Worm (Caenorhabditis elegans) whole organism, early embryonic: Measurements from ENCODE around the gene nhr-100.
"Not testable (repeated sequence)": the region's sequence is repeated elsewhere in the genome, so short reads cannot be mapped to it uniquely, and the experiment has no call there.

ENCODE experiments used
- B0310.2 ChIP-seq: sonication (generic microtip); optimal IDR thresholded peaks from 2 replicates; lab custom pipeline; 2016; ENCODE audit warnings: mild to moderate bottlenecking, missing genetic modification characterization, missing compliant biosample characterization
- F13C5.2 ChIP-seq: sonication (generic microtip); optimal IDR thresholded peaks from 2 replicates; lab custom pipeline; 2017; ENCODE audit warnings: mild to moderate bottlenecking, missing genetic modification characterization, inconsistent platforms, missing compliant biosample characterization
- ama-1 ChIP-seq: fragments of 150-350 bp; optimal IDR thresholded peaks from 2 replicates; lab custom pipeline; 2014
- ceh-13 ChIP-seq: fragments of 200-800 bp; sonication (Bioruptor generic); optimal IDR thresholded peaks from 2 replicates; lab custom pipeline; 2018; ENCODE audit warnings: mild to moderate bottlenecking, missing genetic modification characterization, missing compliant biosample characterization
- flt-1 ChIP-seq: fragments of 200-800 bp; sonication (Bioruptor generic); IDR thresholded peaks from 2 replicates; pipeline ENCODE4 v1.3.6; 2022; ENCODE audit warnings: missing genetic modification characterization, missing compliant biosample characterization
- hmg-4 ChIP-seq: fragments of 200-800 bp; sonication (Bioruptor generic); optimal IDR thresholded peaks from 2 replicates; lab custom pipeline; 2018; ENCODE audit warnings: mild to moderate bottlenecking, missing genetic modification characterization, missing compliant biosample characterization
- hnd-1 ChIP-seq: sonication (generic microtip); optimal IDR thresholded peaks from 2 replicates; lab custom pipeline; 2016; ENCODE audit warnings: missing genetic modification characterization, missing compliant biosample characterization
- pes-1 ChIP-seq: fragments of 200-800 bp; sonication (Bioruptor generic); IDR thresholded peaks from 2 replicates; pipeline ENCODE4 v1.3.6; 2022; ENCODE audit warnings: missing genetic modification reagents, missing genetic modification characterization, missing compliant biosample characterization
- sea-1 ChIP-seq: fragments of 200-800 bp; sonication (Bioruptor generic); conservative IDR thresholded peaks from 2 replicates; pipeline ENCODE4 v1.3.6; 2022; ENCODE audit warnings: missing genetic modification characterization, missing compliant biosample characterization
- tbx-37 ChIP-seq: fragments of 200-800 bp; sonication (Bioruptor generic); conservative IDR thresholded peaks from 2 replicates; pipeline ENCODE4 v1.3.6; 2022; ENCODE audit warnings: missing genetic modification reagents, missing genetic modification characterization, missing compliant biosample characterization

- not testable (repeated sequence) for TF ChIP-seq hnd-1 (tag; lab: Kevin White, UChicago); ceh-13; ama-1; F13C5.2 (tag; lab: Kevin White, UChicago); hmg-4 (GFP tag; lab: Kevin White, UChicago); B0310.2 (tag; lab: Kevin White, UChicago); flt-1; sea-1; tbx-37; pes-1 (GFP tag; lab: Robert Waterston, UW)
These were observed 41.3 kb downstream of the nhr-100 start, which contains the start of gene msp-78 for ce11 chrIV:9769746-9770145.
